Fruit fly (Drosophila melanogaster) Kc167 (cell line): Measurements from ENCODE around the gene COX7AL2.

ENCODE experiments used
- Myc ChIP-seq: fragments of >200 bp; optimal IDR thresholded peaks from 2 replicates; lab custom pipeline; 2017; ENCODE audit warnings: missing external identifiers
- h ChIP-seq: fragments of >200 bp; optimal IDR thresholded peaks from 3 replicates; lab custom pipeline; 2018; ENCODE audit warnings: missing external identifiers
- psq ChIP-seq: fragments of >200 bp; optimal IDR thresholded peaks from 2 replicates; lab custom pipeline; 2017; ENCODE audit warnings: missing external identifiers
- ttk ChIP-seq: sonication (Bioruptor generic); optimal IDR thresholded peaks from 2 replicates; lab custom pipeline; 2017; ENCODE audit warnings: missing external identifiers

DNA sequence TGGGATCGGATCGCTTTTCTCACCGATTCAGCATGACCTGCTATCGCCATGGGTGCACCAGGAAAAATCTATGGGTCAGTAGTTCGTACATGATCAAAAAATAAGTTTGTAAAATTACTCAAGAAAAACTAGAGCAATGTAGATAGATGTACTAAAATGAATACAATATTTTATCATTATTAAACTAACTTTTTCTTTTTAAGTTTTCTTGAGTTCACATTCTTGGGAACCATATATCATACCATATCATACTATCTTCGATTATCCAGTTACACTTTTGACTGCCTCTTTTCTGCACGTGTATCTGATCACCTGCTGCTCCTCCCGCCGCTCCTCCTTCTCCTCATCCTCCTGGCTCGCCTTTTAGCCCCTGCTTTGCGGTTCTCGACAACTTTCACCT lies 12.3 kb downstream of the COX7AL2 start:
- TF ChIP-seq Myc (lab: Kevin White, UChicago) (no peak), ttk (no peak), psq (no peak), h (lab: Kevin White, UChicago) (no peak)
